Fruit fly (Drosophila melanogaster): ENCODE results near the gene CG32318.

The CG32318 gene

DNA sequence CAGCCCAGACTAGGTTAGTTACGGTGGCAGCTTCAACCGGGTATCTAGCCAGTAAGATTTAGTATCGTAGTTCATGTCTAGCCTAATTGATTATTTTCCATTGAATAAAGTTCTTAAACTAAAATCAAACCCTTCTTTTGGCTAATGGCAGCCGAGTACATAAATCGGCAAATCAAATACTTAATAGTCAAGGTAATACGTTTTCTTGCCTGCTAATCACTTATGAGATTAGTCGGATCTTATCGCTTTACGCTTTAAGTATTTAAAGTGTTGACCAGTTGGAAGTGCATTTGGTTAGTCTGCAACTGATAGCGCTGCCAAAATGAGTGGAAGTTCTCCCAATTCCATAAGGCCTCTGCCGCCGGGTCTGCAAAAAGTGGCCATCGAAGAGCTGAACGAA is 14.1 kb downstream of the CG32318 start, which contains the start of gene CG33965:
Gene CG33965 (plus strand): TSS at position 301 of the 400 bp plus-strand sequence.
- TF ChIP-seq Crg-1 (GFP tag; optimal IDR thresholded peaks at IDR 0.05) = no peak
- no peak for TF ChIP-seq CG11617 (GFP tag; optimal IDR thresholded peaks at IDR 0.05)
- TF ChIP-seq CG33017 (tag; optimal IDR thresholded peaks at IDR 0.05) = no peak
- TF ChIP-seq toe (GFP tag; optimal IDR thresholded peaks at IDR 0.05) = no peak
- TF ChIP-seq cic (GFP tag; optimal IDR thresholded peaks at IDR 0.05) = no peak
- no peak for TF ChIP-seq CG12768 (GFP tag; optimal IDR thresholded peaks at IDR 0.05)
- TF ChIP-seq CG1620 (GFP tag; optimal IDR thresholded peaks at IDR 0.05) = no peak
- no peak for TF ChIP-seq tj (GFP tag; optimal IDR thresholded peaks at IDR 0.05)
- no peak for TF ChIP-seq Mnt (GFP tag; optimal IDR thresholded peaks at IDR 0.05)
- no peak for TF ChIP-seq kay (GFP tag; ENCODE audit: borderline replicate concordance)
- no peak for TF ChIP-seq CG14711 (tag; optimal IDR thresholded peaks at IDR 0.05)
- no peak for TF ChIP-seq CG7045 (GFP tag; optimal IDR thresholded peaks at IDR 0.05)
- TF ChIP-seq CG7101 (tag; optimal IDR thresholded peaks at IDR 0.05) = no peak

dm6 chr3L:1227303-1227797 is 19.4 kb downstream of the CG32318 start, which contains the start of gene LysS:
Gene LysS, plus strand, starts transcription at chr3L:1227747.
- TF ChIP-seq CG11617 (GFP tag; optimal IDR thresholded peaks at IDR 0.05) (no peak), CG7045 (GFP tag; optimal IDR thresholded peaks at IDR 0.05) (no peak), Clk (GFP tag; optimal IDR thresholded peaks at IDR 0.05) (no peak), CG33017 (tag; optimal IDR thresholded peaks at IDR 0.05) (no peak), kay (GFP tag; ENCODE audit: borderline replicate concordance) (no peak)

- TF ChIP-seq CG33017 (tag; optimal IDR thresholded peaks at IDR 0.05) (no peak), ovo (GFP tag; optimal IDR thresholded peaks at IDR 0.05) (no peak), Hr96 (GFP tag; optimal IDR thresholded peaks at IDR 0.05) (no peak), CG11617 (GFP tag; optimal IDR thresholded peaks at IDR 0.05) (no peak)
These were observed 28.1 kb downstream of the CG32318 start, which contains the start of gene LysP for dm6 chr3L:1218596-1218995. Gene LysP, minus strand, starts transcription at chr3L:1218696.

- TF ChIP-seq CG7045 (GFP tag; optimal IDR thresholded peaks at IDR 0.05) (no peak), Crg-1 (GFP tag; optimal IDR thresholded peaks at IDR 0.05) (no peak), CG5204 (GFP tag; optimal IDR thresholded peaks at IDR 0.05) (no peak), CG1620 (GFP tag; optimal IDR thresholded peaks at IDR 0.05) (no peak), Clk (GFP tag; optimal IDR thresholded peaks at IDR 0.05) (no peak), tj (GFP tag; optimal IDR thresholded peaks at IDR 0.05) (no peak), cnc (optimal IDR thresholded peaks at IDR 0.05) (no peak), toe (GFP tag; optimal IDR thresholded peaks at IDR 0.05) (no peak), bab1 (GFP tag; optimal IDR thresholded peaks at IDR 0.05) (no peak), pad (GFP tag; optimal IDR thresholded peaks at IDR 0.05) (no peak), CG12768 (GFP tag; optimal IDR thresholded peaks at IDR 0.05) (no peak), cic (GFP tag; optimal IDR thresholded peaks at IDR 0.05) (no peak), kay (GFP tag; ENCODE audit: borderline replicate concordance) (no peak), Hr96 (GFP tag; optimal IDR thresholded peaks at IDR 0.05) (no peak), CG7101 (tag; optimal IDR thresholded peaks at IDR 0.05) (no peak), CG33017 (tag; optimal IDR thresholded peaks at IDR 0.05) (no peak), Mnt (GFP tag; optimal IDR thresholded peaks at IDR 0.05) (no peak), CG14711 (tag; optimal IDR thresholded peaks at IDR 0.05) (no peak), ovo (GFP tag; optimal IDR thresholded peaks at IDR 0.05) (no peak)
These were observed 30.3 kb downstream of the CG32318 start for dm6 chr3L:1216460-1216859.

- no peak for TF ChIP-seq bab1 (GFP tag; optimal IDR thresholded peaks at IDR 0.05)
- no peak for TF ChIP-seq toe (GFP tag; optimal IDR thresholded peaks at IDR 0.05)
- TF ChIP-seq Hr96 (GFP tag; optimal IDR thresholded peaks at IDR 0.05) = no peak
- TF ChIP-seq Crg-1 (GFP tag; optimal IDR thresholded peaks at IDR 0.05) = no peak
- TF ChIP-seq CG11617 (GFP tag; optimal IDR thresholded peaks at IDR 0.05) = no peak
- TF ChIP-seq pad (GFP tag; optimal IDR thresholded peaks at IDR 0.05) = no peak
- TF ChIP-seq CG14711 (tag; optimal IDR thresholded peaks at IDR 0.05) = no peak
- TF ChIP-seq tj (GFP tag; optimal IDR thresholded peaks at IDR 0.05) = no peak
- TF ChIP-seq cic (GFP tag; optimal IDR thresholded peaks at IDR 0.05) = no peak
- TF ChIP-seq CG5204 (GFP tag; optimal IDR thresholded peaks at IDR 0.05) = no peak
- no peak for TF ChIP-seq Clk (GFP tag; optimal IDR thresholded peaks at IDR 0.05)
- no peak for TF ChIP-seq CG1620 (GFP tag; optimal IDR thresholded peaks at IDR 0.05)
- TF ChIP-seq ovo (GFP tag; optimal IDR thresholded peaks at IDR 0.05) = no peak
- TF ChIP-seq Mnt (GFP tag; optimal IDR thresholded peaks at IDR 0.05) = no peak
- no peak for TF ChIP-seq CG33017 (tag; optimal IDR thresholded peaks at IDR 0.05)
- no peak for TF ChIP-seq CG7101 (tag; optimal IDR thresholded peaks at IDR 0.05)
- no peak for TF ChIP-seq CG12768 (GFP tag; optimal IDR thresholded peaks at IDR 0.05)
- no peak for TF ChIP-seq cnc (optimal IDR thresholded peaks at IDR 0.05)
- no peak for TF ChIP-seq CG7045 (GFP tag; optimal IDR thresholded peaks at IDR 0.05)
- TF ChIP-seq kay (GFP tag; ENCODE audit: borderline replicate concordance) = no peak
These were observed 34.2 kb downstream of the CG32318 start, which contains the start of gene LysE for dm6 chr3L:1212571-1212970. Gene LysE, plus strand, starts transcription at chr3L:1212827.

DNA sequence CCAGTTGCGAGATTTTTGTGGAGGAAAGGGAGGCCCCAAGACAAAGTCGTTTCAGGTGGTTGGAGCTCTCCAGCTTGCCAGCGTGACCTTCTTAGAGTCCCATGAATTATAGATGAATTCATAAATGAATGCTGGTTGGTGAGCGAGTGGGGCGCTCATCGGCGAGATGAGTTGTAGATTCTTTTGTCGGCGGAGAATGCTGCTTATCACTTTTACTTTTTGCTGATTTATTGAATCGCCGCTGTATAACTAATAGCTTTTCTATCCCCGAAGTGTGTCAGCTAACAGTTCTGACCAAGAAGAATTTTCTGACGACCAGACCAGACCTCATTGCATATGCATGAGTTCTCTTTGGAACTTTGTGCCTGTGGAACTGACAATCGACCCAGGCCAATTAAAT is 34.6 kb downstream of the CG32318 start:
- TF ChIP-seq bab1 (GFP tag; optimal IDR thresholded peaks at IDR 0.05) (no peak), Crg-1 (GFP tag; optimal IDR thresholded peaks at IDR 0.05) (no peak), cic (GFP tag; optimal IDR thresholded peaks at IDR 0.05) (no peak), Mnt (GFP tag; optimal IDR thresholded peaks at IDR 0.05) (no peak), CG12768 (GFP tag; optimal IDR thresholded peaks at IDR 0.05) (no peak), tj (GFP tag; optimal IDR thresholded peaks at IDR 0.05) (no peak), CG1620 (GFP tag; optimal IDR thresholded peaks at IDR 0.05) (no peak), Hr96 (GFP tag; optimal IDR thresholded peaks at IDR 0.05) (no peak), CG7045 (GFP tag; optimal IDR thresholded peaks at IDR 0.05) (no peak), CG14711 (tag; optimal IDR thresholded peaks at IDR 0.05) (no peak), cnc (optimal IDR thresholded peaks at IDR 0.05) (no peak), toe (GFP tag; optimal IDR thresholded peaks at IDR 0.05) (no peak), CG7101 (tag; optimal IDR thresholded peaks at IDR 0.05) (no peak)

All from whole organism, adult.